Worm (Caenorhabditis elegans) whole organism, L1 larva: ENCODE results near the gene T04A8.18.

ENCODE experiments used
- C04F5.9 ChIP-seq: sonication (generic microtip); optimal IDR thresholded peaks from 2 replicates; lab custom pipeline; 2016; ENCODE audit warnings: missing genetic modification characterization, missing compliant biosample characterization
- C16A3.4 ChIP-seq: fragments of 150-350 bp; optimal IDR thresholded peaks from 2 replicates; lab custom pipeline; 2014; ENCODE audit warnings: missing biosample characterization, missing genetic modification characterization
- C34B4.2 ChIP-seq: sonication (generic microtip); optimal IDR thresholded peaks from 2 replicates; lab custom pipeline; 2017; ENCODE audit warnings: mild to moderate bottlenecking, missing genetic modification characterization, missing compliant biosample characterization
- alr-1 ChIP-seq: fragments of 200-800 bp; sonication (Bioruptor generic); optimal IDR thresholded peaks from 2 replicates; lab custom pipeline; 2018; ENCODE audit warnings: borderline replicate concordance, mild to moderate bottlenecking, missing genetic modification characterization, missing compliant biosample characterization
- aly-2 ChIP-seq: fragments of 150-350 bp; optimal IDR thresholded peaks from 2 replicates; lab custom pipeline; 2014; ENCODE audit warnings: missing biosample characterization, missing genetic modification characterization
- ama-1 ChIP-seq: fragments of 150-350 bp; optimal IDR thresholded peaks from 2 replicates; lab custom pipeline; 2014
- ceh-63 ChIP-seq: fragments of 200-800 bp; sonication (Bioruptor generic); optimal IDR thresholded peaks from 2 replicates; lab custom pipeline; 2018; ENCODE audit warnings: mild to moderate bottlenecking, missing genetic modification characterization, missing compliant biosample characterization
- ceh-8 ChIP-seq: fragments of 200-800 bp; sonication (Bioruptor generic); optimal IDR thresholded peaks from 2 replicates; lab custom pipeline; 2018; ENCODE audit warnings: mild to moderate bottlenecking, missing genetic modification characterization, moderate library complexity, missing compliant biosample characterization
- ceh-88 ChIP-seq: fragments of 200-800 bp; sonication (Bioruptor generic); IDR thresholded peaks from 2 replicates; pipeline ENCODE4 v1.3.6; 2022; ENCODE audit warnings: missing genetic modification characterization, missing compliant biosample characterization
- ces-1 ChIP-seq: fragments of 150-350 bp; optimal IDR thresholded peaks from 2 replicates; lab custom pipeline; 2014; ENCODE audit warnings: missing biosample characterization, missing genetic modification reagents, missing genetic modification characterization
- dpl-1 ChIP-seq, 3 experiments: fragments of 150-350 bp in 2 of 3; sonication (generic microtip) in 1 of 3; optimal IDR thresholded peaks; 2 replicates each; lab custom pipeline; 2014 to 2017; ENCODE audit warnings: missing biosample characterization in 3 of 3, missing genetic modification characterization in 3 of 3, missing genetic modification reagents in 3 of 3
- dsc-1 ChIP-seq: sonication (generic microtip); optimal IDR thresholded peaks from 2 replicates; lab custom pipeline; 2016; ENCODE audit warnings: mild to moderate bottlenecking, missing genetic modification characterization, missing compliant biosample characterization
- efl-1 ChIP-seq, 4 experiments: fragments of 150-350 bp; optimal IDR thresholded peaks in 3 of 4; peaks in 1 of 4; 1 replicate in 1 of 4; 2 replicates in 3 of 4; lab custom pipeline; 2014; ENCODE audit warnings: missing biosample characterization in 2 of 4, missing genetic modification characterization in 2 of 4, missing genetic modification reagents in 2 of 4
- egl-27 ChIP-seq, 2 experiments: fragments of 150-350 bp in 1 of 2; sonication (generic microtip); optimal IDR thresholded peaks; 3 replicates each; lab custom pipeline; 2017 to 2018; ENCODE audit warnings: missing biosample characterization in 2 of 2, missing genetic modification characterization in 2 of 2, missing genetic modification reagents in 2 of 2
- elt-2 ChIP-seq: sonication (generic microtip); optimal IDR thresholded peaks from 2 replicates; lab custom pipeline; 2016; ENCODE audit warnings: missing genetic modification characterization, mild to moderate bottlenecking, inconsistent platforms, missing compliant biosample characterization, missing genetic modification reagents
- elt-3 ChIP-seq, 6 experiments: fragments of 150-350 bp in 1 of 6; sonication (generic microtip); optimal IDR thresholded peaks; 2 replicates each; lab custom pipeline; 2017 to 2018; ENCODE audit warnings: missing biosample characterization in 6 of 6, missing genetic modification characterization in 6 of 6, inconsistent platforms in 1 of 6
- fkh-8 ChIP-seq: sonication (generic microtip); optimal IDR thresholded peaks from 2 replicates; lab custom pipeline; 2016; ENCODE audit warnings: mild to moderate bottlenecking, missing genetic modification characterization, missing compliant biosample characterization
- hlh-17 ChIP-seq: fragments of 200-800 bp; sonication (Bioruptor generic); optimal IDR thresholded peaks from 2 replicates; lab custom pipeline; 2018; ENCODE audit warnings: missing genetic modification characterization, mild to moderate bottlenecking, missing compliant biosample characterization, moderate library complexity, borderline replicate concordance
- hlh-4 ChIP-seq: sonication (generic microtip); optimal IDR thresholded peaks from 2 replicates; lab custom pipeline; 2016; ENCODE audit warnings: mild to moderate bottlenecking, missing genetic modification characterization, missing compliant biosample characterization
- hpl-2 ChIP-seq: fragments of 150-350 bp; optimal IDR thresholded peaks from 2 replicates; lab custom pipeline; 2014; ENCODE audit warnings: missing biosample characterization, missing genetic modification reagents, missing genetic modification characterization
- lin-13 ChIP-seq: fragments of 150-350 bp; optimal IDR thresholded peaks from 2 replicates; lab custom pipeline; 2014; ENCODE audit warnings: missing biosample characterization, missing genetic modification reagents, missing genetic modification characterization
- lin-14 ChIP-seq: fragments of 200-800 bp; sonication (Bioruptor generic); optimal IDR thresholded peaks from 2 replicates; lab custom pipeline; 2018; ENCODE audit warnings: mild to moderate bottlenecking, missing genetic modification characterization, moderate library complexity, missing compliant biosample characterization
- lin-39 ChIP-seq: fragments of 150-350 bp; optimal IDR thresholded peaks from 2 replicates; lab custom pipeline; 2014; ENCODE audit warnings: missing biosample characterization, missing genetic modification reagents, missing genetic modification characterization
- lsy-2 ChIP-seq, 2 experiments: fragments of 150-350 bp; optimal IDR thresholded peaks; 2 replicates each; lab custom pipeline; 2014; ENCODE audit warnings: missing biosample characterization in 2 of 2, missing genetic modification characterization in 2 of 2
- mdl-1 ChIP-seq, 2 experiments: fragments of 150-350 bp; optimal IDR thresholded peaks; 2 replicates each; lab custom pipeline; 2014 to 2017; ENCODE audit warnings: missing biosample characterization in 2 of 2, missing genetic modification characterization in 2 of 2, inconsistent platforms in 1 of 2
- nhr-12 ChIP-seq: sonication (generic microtip); optimal IDR thresholded peaks from 2 replicates; lab custom pipeline; 2017; ENCODE audit warnings: missing biosample characterization, missing genetic modification characterization
- nhr-19 ChIP-seq: fragments of 200-800 bp; sonication (Bioruptor generic); conservative IDR thresholded peaks from 2 replicates; pipeline ENCODE4 v1.3.6; 2022; ENCODE audit warnings: missing genetic modification characterization, missing compliant biosample characterization
- nhr-237 ChIP-seq: fragments of 150-350 bp; optimal IDR thresholded peaks from 2 replicates; lab custom pipeline; 2014; ENCODE audit warnings: missing biosample characterization, missing genetic modification characterization
- nhr-71 ChIP-seq: sonication (generic microtip); optimal IDR thresholded peaks from 2 replicates; lab custom pipeline; 2016; ENCODE audit warnings: mild to moderate bottlenecking, missing genetic modification characterization, moderate library complexity, missing compliant biosample characterization
- nhr-76 ChIP-seq: sonication (generic microtip); optimal IDR thresholded peaks from 2 replicates; lab custom pipeline; 2017; ENCODE audit warnings: missing biosample characterization, missing genetic modification characterization
- nhr-77 ChIP-seq: fragments of 150-350 bp; optimal IDR thresholded peaks from 2 replicates; lab custom pipeline; 2014; ENCODE audit warnings: missing biosample characterization, missing genetic modification characterization
- nhr-90 ChIP-seq: sonication (generic microtip); optimal IDR thresholded peaks from 2 replicates; lab custom pipeline; 2016; ENCODE audit warnings: mild to moderate bottlenecking, missing genetic modification characterization, missing compliant biosample characterization; ENCODE audit not compliant: poor library complexity
- pag-3 ChIP-seq: sonication (generic microtip); optimal IDR thresholded peaks from 2 replicates; lab custom pipeline; 2017; ENCODE audit warnings: missing genetic modification characterization, mild to moderate bottlenecking, missing compliant biosample characterization, antibody characterized with exemption, borderline replicate concordance; ENCODE audit not compliant: insufficient read depth
- skn-1 ChIP-seq: fragments of 150-350 bp; optimal IDR thresholded peaks from 2 replicates; lab custom pipeline; 2014; ENCODE audit warnings: missing biosample characterization, missing genetic modification characterization
- snu-23 ChIP-seq: sonication (generic microtip); optimal IDR thresholded peaks from 2 replicates; lab custom pipeline; 2016; ENCODE audit warnings: missing genetic modification characterization, missing compliant biosample characterization
- sptf-1 ChIP-seq: fragments of 150-350 bp; optimal IDR thresholded peaks from 2 replicates; lab custom pipeline; 2014; ENCODE audit warnings: missing biosample characterization, missing genetic modification characterization
- sup-37 ChIP-seq: fragments of 200-800 bp; sonication (Bioruptor generic); optimal IDR thresholded peaks from 2 replicates; lab custom pipeline; 2018; ENCODE audit warnings: mild to moderate bottlenecking, missing genetic modification characterization, missing compliant biosample characterization
- swsn-7 ChIP-seq: sonication (generic microtip); optimal IDR thresholded peaks from 2 replicates; lab custom pipeline; 2016; ENCODE audit warnings: missing genetic modification characterization, missing compliant biosample characterization
- tbx-2 ChIP-seq: sonication (generic microtip); optimal IDR thresholded peaks from 2 replicates; lab custom pipeline; 2016; ENCODE audit warnings: missing genetic modification characterization, missing compliant biosample characterization
- unc-130 ChIP-seq: fragments of 150-350 bp; optimal IDR thresholded peaks from 2 replicates; lab custom pipeline; 2017; ENCODE audit warnings: missing biosample characterization, missing genetic modification characterization, inconsistent platforms
- unc-30 ChIP-seq: sonication (generic microtip); optimal IDR thresholded peaks from 2 replicates; lab custom pipeline; 2017; ENCODE audit warnings: missing biosample characterization, missing genetic modification characterization
- unc-62 ChIP-seq: fragments of 150-350 bp; optimal IDR thresholded peaks from 2 replicates; lab custom pipeline; 2014; ENCODE audit warnings: missing biosample characterization, missing genetic modification reagents, missing genetic modification characterization
- zag-1 ChIP-seq: fragments of 150-350 bp; optimal IDR thresholded peaks from 2 replicates; lab custom pipeline; 2014; ENCODE audit warnings: missing biosample characterization, missing genetic modification characterization
- zip-4 ChIP-seq: fragments of 200-800 bp; sonication (Bioruptor generic); optimal IDR thresholded peaks from 2 replicates; lab custom pipeline; 2018; ENCODE audit warnings: mild to moderate bottlenecking, missing genetic modification characterization, moderate library complexity, missing compliant biosample characterization
- ztf-4 ChIP-seq: fragments of 150-350 bp; optimal IDR thresholded peaks from 2 replicates; lab custom pipeline; 2014; ENCODE audit warnings: missing biosample characterization, missing genetic modification characterization

T04A8.18 gene

ce11 chrIII:4696903-4697302 is 12.1 kb upstream of the T04A8.18 start:
- TF ChIP-seq efl-1 (optimal IDR thresholded peaks at IDR 0.05; lab: Kevin White, UChicago) (no peak), efl-1 (GFP tag; optimal IDR thresholded peaks at IDR 0.05 in 1 of 2; lab: Kevin White, UChicago) (peak in 1 of 2 experiments; percentile 34), ama-1 (no peak), snu-23 (GFP tag; lab: Kevin White, UChicago) (no peak)

ce11 chrIII:4697819-4698218 is 11.2 kb upstream of the T04A8.18 start, which contains the start of gene dnj-18:
TSS of gene dnj-18 (plus strand) at chrIII:4698119.
- TF ChIP-seq fkh-8 (no peak), elt-2 (tag; lab: Kevin White, UChicago) (no peak), zip-4 (GFP tag; lab: Kevin White, UChicago) (no peak), lin-14 (GFP tag; lab: Kevin White, UChicago) (no peak), ces-1 (GFP tag; lab: Kevin White, UChicago) (no peak), pag-3 (tag; lab: Kevin White, UChicago) (no peak), unc-130 (tag; lab: Kevin White, UChicago) (no peak), lin-39 (tag; lab: Kevin White, UChicago) (no peak), hlh-4 (tag; lab: Kevin White, UChicago) (no peak), hpl-2 (GFP tag; lab: Kevin White, UChicago) (no peak), nhr-71 (tag; lab: Kevin White, UChicago) (no peak), sup-37 (no peak), hlh-17 (GFP tag; lab: Kevin White, UChicago) (no peak), nhr-76 (tag; lab: Kevin White, UChicago) (no peak), unc-30 (tag; lab: Kevin White, UChicago) (no peak)
- TF ChIP-seq, all 84 proteins: peak for 0

ce11 chrIII:4699922-4700321 is 9.1 kb upstream of the T04A8.18 start, which contains the start of gene sel-13:
TSS of gene sel-13 (minus strand) at chrIII:4700224.
- TF ChIP-seq sptf-1 (tag; lab: Kevin White, UChicago) = no peak
- TF ChIP-seq unc-62 (GFP tag; lab: Kevin White, UChicago) = no peak
- no peak for TF ChIP-seq C34B4.2 (tag; lab: Kevin White, UChicago)
- no peak for TF ChIP-seq nhr-77 (tag; lab: Kevin White, UChicago)
- TF ChIP-seq sup-37 = no peak
- no peak for TF ChIP-seq lin-14 (GFP tag; lab: Kevin White, UChicago)
- no peak for TF ChIP-seq C04F5.9
- TF ChIP-seq tbx-2 = no peak
- no peak for TF ChIP-seq pag-3 (tag; lab: Kevin White, UChicago)
- no peak for TF ChIP-seq dsc-1 (tag; lab: Kevin White, UChicago)
- TF ChIP-seq egl-27 (tag; optimal IDR thresholded peaks at IDR 0.05; lab: Kevin White, UChicago) = no peak
- TF ChIP-seq ztf-4 = no peak
- no peak for TF ChIP-seq ceh-8
- TF ChIP-seq, all 84 proteins: peak for 0

ce11 chrIII:4703932-4704454 is 5.0 kb upstream of the T04A8.18 start, which contains the start of the genes clp-2 and mrpl-16:
TSS of gene clp-2 (minus strand) at chrIII:4704025.
TSS of gene mrpl-16 (plus strand) at chrIII:4704404.
- TF ChIP-seq elt-3 (tag; optimal IDR thresholded peaks at IDR 0.05; lab: Kevin White, UChicago) = no peak
- TF ChIP-seq nhr-76 (tag; lab: Kevin White, UChicago) = no peak
- peak; percentile 38 for TF ChIP-seq snu-23 (GFP tag; lab: Kevin White, UChicago)
- no peak for TF ChIP-seq tbx-2
- TF ChIP-seq alr-1 (tag; lab: Kevin White, UChicago) = no peak
- TF ChIP-seq nhr-90 (tag; lab: Kevin White, UChicago) = no peak
- TF ChIP-seq aly-2 (tag; lab: Kevin White, UChicago) = no peak
- no peak for TF ChIP-seq nhr-12 (tag; lab: Kevin White, UChicago)
- TF ChIP-seq C16A3.4 = peak; percentile 10
- TF ChIP-seq dsc-1 (tag; lab: Kevin White, UChicago) = no peak
- peak; percentile 54 to 74 for TF ChIP-seq lsy-2 (tag; optimal IDR thresholded peaks at IDR 0.05; lab: Kevin White, UChicago)
- no peak for TF ChIP-seq mdl-1 (tag; optimal IDR thresholded peaks at IDR 0.05; lab: Kevin White, UChicago)
- TF ChIP-seq ceh-88 (GFP tag; lab: Robert Waterston, UW) = no peak
- TF ChIP-seq lin-13 (GFP tag; lab: Kevin White, UChicago) = no peak
- no peak for TF ChIP-seq nhr-237 (tag; lab: Kevin White, UChicago)
- no peak for TF ChIP-seq unc-130 (tag; lab: Kevin White, UChicago)
- peak; percentile 42 to 58 for TF ChIP-seq efl-1 (optimal IDR thresholded peaks at IDR 0.05; lab: Kevin White, UChicago)
- peak; percentile 59 to 93 for TF ChIP-seq efl-1 (GFP tag; optimal IDR thresholded peaks at IDR 0.05 in 1 of 2; lab: Kevin White, UChicago)
- TF ChIP-seq dpl-1 (GFP tag; optimal IDR thresholded peaks at IDR 0.05; lab: Kevin White, UChicago) = peak; percentile 21 to 68 (median 46)
- TF ChIP-seq ceh-63 (GFP tag; lab: Kevin White, UChicago) = no peak
- TF ChIP-seq elt-2 (tag; lab: Kevin White, UChicago) = no peak
- no peak for TF ChIP-seq zag-1 (tag; lab: Kevin White, UChicago)
- TF ChIP-seq swsn-7 = peak; percentile 24
- TF ChIP-seq skn-1 (tag; lab: Kevin White, UChicago) = no peak
- no peak for TF ChIP-seq nhr-19 (GFP tag; lab: Robert Waterston, UW)
